Fruit fly (Drosophila melanogaster) whole organism, embryonic: ENCODE measurements around the gene mRpL3.

Experiments used
- Antp ChIP-seq: fragments of 200-800 bp; sonication (Bioruptor generic); optimal IDR thresholded peaks from 3 replicates; lab custom pipeline; 2016; ENCODE audit warnings: missing biosample characterization, missing genetic modification characterization
- Bdp1 ChIP-seq: fragments of 200-800 bp; sonication (Bioruptor generic); optimal IDR thresholded peaks from 3 replicates; lab custom pipeline; 2016; ENCODE audit warnings: missing biosample characterization, missing genetic modification characterization
- CG10321 ChIP-seq: fragments of 200-800 bp; sonication (Bioruptor generic); IDR thresholded peaks from 2 replicates; pipeline ENCODE4 v1.3.6; 2022; ENCODE audit warnings: missing biosample characterization, missing genetic modification characterization
- CG10959 ChIP-seq: fragments of 200-800 bp; sonication (Bioruptor generic); IDR thresholded peaks from 2 replicates; pipeline ENCODE4 v1.3.6; 2022; ENCODE audit warnings: missing biosample characterization, missing genetic modification characterization
- CG11456 ChIP-seq: fragments of 200-800 bp; sonication (Bioruptor generic); IDR thresholded peaks from 3 replicates; pipeline ENCODE4 v1.3.6; 2022; ENCODE audit warnings: missing biosample characterization, missing genetic modification characterization
- CG1233 ChIP-seq: fragments of 200-800 bp; sonication (Bioruptor generic); optimal IDR thresholded peaks from 4 replicates; lab custom pipeline; 2018; ENCODE audit warnings: missing biosample characterization, mild to moderate bottlenecking, missing genetic modification characterization
- CG13123 ChIP-seq: fragments of 200-800 bp; sonication (Bioruptor generic); optimal IDR thresholded peaks from 2 replicates; lab custom pipeline; 2016; ENCODE audit warnings: missing biosample characterization, missing genetic modification characterization
- CG13287 ChIP-seq: fragments of 200-800 bp; sonication (Bioruptor generic); IDR thresholded peaks from 2 replicates; pipeline ENCODE4 v1.3.6; 2022; ENCODE audit warnings: missing biosample characterization, missing genetic modification characterization; ENCODE audit not compliant: partially characterized antibody
- CG13296 ChIP-seq: fragments of 200-800 bp; sonication (Bioruptor generic); optimal IDR thresholded peaks from 3 replicates; lab custom pipeline; 2018; ENCODE audit warnings: missing biosample characterization, mild to moderate bottlenecking, missing genetic modification characterization
- CG14050 ChIP-seq: fragments of 200-800 bp; sonication (Bioruptor generic); IDR thresholded peaks from 3 replicates; pipeline ENCODE4 v1.3.6; 2022; ENCODE audit warnings: missing biosample characterization, missing genetic modification characterization
- CG15011 ChIP-seq: fragments of 200-800 bp; sonication (Bioruptor generic); optimal IDR thresholded peaks from 3 replicates; lab custom pipeline; 2018; ENCODE audit warnings: missing biosample characterization, mild to moderate bottlenecking, missing genetic modification characterization
- CG15601 ChIP-seq: fragments of 200-800 bp; sonication (Bioruptor generic); optimal IDR thresholded peaks from 3 replicates; lab custom pipeline; 2019; ENCODE audit warnings: missing biosample characterization, mild to moderate bottlenecking, missing genetic modification characterization, moderate library complexity
- CG1602 ChIP-seq: fragments of 200-800 bp; sonication (Bioruptor generic); optimal IDR thresholded peaks from 3 replicates; lab custom pipeline; 2016; ENCODE audit warnings: missing biosample characterization, missing genetic modification characterization
- CG17829 ChIP-seq: fragments of 200-800 bp; optimal IDR thresholded peaks from 2 replicates; lab custom pipeline; 2019; ENCODE audit warnings: missing biosample characterization, mild to moderate bottlenecking, missing genetic modification characterization, moderate library complexity
- CG1792 ChIP-seq: fragments of 200-800 bp; sonication (Bioruptor generic); optimal IDR thresholded peaks from 2 replicates; lab custom pipeline; 2016; ENCODE audit warnings: missing biosample characterization, missing genetic modification characterization
- CG2116 ChIP-seq: fragments of 200-800 bp; sonication (Bioruptor generic); optimal IDR thresholded peaks from 3 replicates; lab custom pipeline; 2018; ENCODE audit warnings: missing biosample characterization, mild to moderate bottlenecking, missing genetic modification characterization
- CG2120 ChIP-seq: fragments of 200-800 bp; sonication (Bioruptor generic); optimal IDR thresholded peaks from 3 replicates; lab custom pipeline; 2016; ENCODE audit warnings: missing biosample characterization, missing genetic modification characterization
- CG31388 ChIP-seq: fragments of 200-800 bp; sonication (Bioruptor generic); optimal IDR thresholded peaks from 2 replicates; lab custom pipeline; 2016; ENCODE audit warnings: missing biosample characterization, missing genetic modification characterization
- CG32532 ChIP-seq: fragments of 200-800 bp; sonication (Bioruptor generic); IDR thresholded peaks from 2 replicates; pipeline ENCODE4 v1.3.6; 2022; ENCODE audit warnings: missing biosample characterization, missing genetic modification characterization
- CG3847 ChIP-seq: fragments of 200-800 bp; sonication (Bioruptor generic); IDR thresholded peaks from 2 replicates; pipeline ENCODE4 v1.3.6; 2022; ENCODE audit warnings: missing biosample characterization, missing genetic modification characterization
- CG4707 ChIP-seq: fragments of 200-800 bp; sonication (Bioruptor generic); optimal IDR thresholded peaks from 2 replicates; lab custom pipeline; 2018; ENCODE audit warnings: missing biosample characterization, mild to moderate bottlenecking, missing genetic modification characterization, moderate library complexity
- CG7271 ChIP-seq: fragments of 200-800 bp; sonication (Bioruptor generic); optimal IDR thresholded peaks from 2 replicates; lab custom pipeline; 2018; ENCODE audit warnings: missing biosample characterization, mild to moderate bottlenecking, missing genetic modification characterization, moderate library complexity
- CG8290 ChIP-seq, 3 experiments: fragments of 200-800 bp; sonication (Bioruptor generic); optimal IDR thresholded peaks; 2 replicates each; lab custom pipeline; 2016 to 2019; ENCODE audit warnings: missing biosample characterization in 3 of 3, missing genetic modification characterization in 3 of 3, mild to moderate bottlenecking in 2 of 3, moderate library complexity in 1 of 3
- D19A ChIP-seq: fragments of 200-800 bp; optimal IDR thresholded peaks from 3 replicates; lab custom pipeline; 2019; ENCODE audit warnings: missing biosample characterization, mild to moderate bottlenecking, missing genetic modification characterization, moderate library complexity
- Dbx ChIP-seq: fragments of 200-800 bp; sonication (Bioruptor generic); IDR thresholded peaks from 3 replicates; pipeline ENCODE4 v1.3.6; 2022; ENCODE audit warnings: missing biosample characterization, missing genetic modification characterization
- Ets65A ChIP-seq: fragments of 200-800 bp; sonication (Bioruptor generic); peaks from one replicate; lab custom pipeline; 2016; ENCODE audit warnings: missing biosample characterization, missing genetic modification characterization
- HmgD ChIP-seq: fragments of 200-800 bp; sonication (Bioruptor generic); optimal IDR thresholded peaks from 3 replicates; lab custom pipeline; 2016; ENCODE audit warnings: missing biosample characterization, missing genetic modification characterization
- Lhr ChIP-seq: fragments of 200-800 bp; sonication (Bioruptor generic); optimal IDR thresholded peaks from 3 replicates; lab custom pipeline; 2017; ENCODE audit warnings: mild to moderate bottlenecking, missing biosample characterization, missing genetic modification reagents, missing genetic modification characterization
- Side ChIP-seq: fragments of 200-800 bp; sonication (Bioruptor generic); optimal IDR thresholded peaks from 2 replicates; lab custom pipeline; 2016; ENCODE audit warnings: missing biosample characterization, missing genetic modification characterization
- Sox102F ChIP-seq: fragments of 200-800 bp; sonication (Bioruptor generic); optimal IDR thresholded peaks from 2 replicates; lab custom pipeline; 2018; ENCODE audit warnings: missing biosample characterization, mild to moderate bottlenecking, missing genetic modification characterization, moderate library complexity
- ac ChIP-seq: fragments of 200-800 bp; sonication (Bioruptor generic); optimal IDR thresholded peaks from 3 replicates; lab custom pipeline; 2017; ENCODE audit warnings: missing biosample characterization, mild to moderate bottlenecking, missing genetic modification characterization
- da ChIP-seq: fragments of 200-800 bp; sonication (Bioruptor generic); optimal IDR thresholded peaks from 2 replicates; lab custom pipeline; 2016; ENCODE audit warnings: missing biosample characterization, missing genetic modification characterization
- dan ChIP-seq: fragments of 200-800 bp; sonication (Bioruptor generic); IDR thresholded peaks from 2 replicates; pipeline ENCODE4 v1.3.6; 2022; ENCODE audit warnings: missing biosample characterization, missing genetic modification characterization
- dysf ChIP-seq: fragments of 200-800 bp; sonication (Bioruptor generic); IDR thresholded peaks from 3 replicates; pipeline ENCODE4 v1.3.6; 2022; ENCODE audit warnings: missing biosample characterization, missing genetic modification characterization
- hkb ChIP-seq, 2 experiments: fragments of 200-800 bp in 1 of 2; fragments of >200 bp in 1 of 2; sonication (Bioruptor generic) in 1 of 2; IDR thresholded peaks in 1 of 2; optimal IDR thresholded peaks in 1 of 2; 2 replicates each; pipeline versions ENCODE4 v1.3.6 to Lab custom; 2017 to 2022; ENCODE audit warnings: missing biosample characterization in 1 of 2, missing genetic modification characterization in 1 of 2
- ind ChIP-seq: fragments of 200-800 bp; sonication (Bioruptor generic); optimal IDR thresholded peaks from 3 replicates; lab custom pipeline; 2016; ENCODE audit warnings: missing biosample characterization, missing genetic modification characterization
- kni ChIP-seq: fragments of 200-800 bp; sonication (Bioruptor generic); optimal IDR thresholded peaks from 3 replicates; lab custom pipeline; 2017; ENCODE audit warnings: mild to moderate bottlenecking, missing biosample characterization, missing genetic modification reagents, missing genetic modification characterization
- lab ChIP-seq: fragments of 200-800 bp; sonication (Bioruptor generic); optimal IDR thresholded peaks from 3 replicates; lab custom pipeline; 2017; ENCODE audit warnings: missing biosample characterization, missing genetic modification characterization, mild to moderate bottlenecking, moderate library complexity, missing genetic modification reagents
- lmd ChIP-seq: fragments of 200-800 bp; sonication (Bioruptor generic); IDR thresholded peaks from 2 replicates; pipeline ENCODE4 v1.3.6; 2022; ENCODE audit warnings: missing biosample characterization, missing genetic modification characterization
- prd ChIP-seq, 3 experiments: fragments of >200 bp in 2 of 3; fragments of 200-800 bp in 1 of 3; sonication (Bioruptor generic) in 1 of 3; optimal IDR thresholded peaks in 2 of 3; IDR thresholded peaks in 1 of 3; 2 replicates in 2 of 3; 3 replicates in 1 of 3; pipeline versions ENCODE4 v1.3.6 to Lab custom; 2017 to 2022; ENCODE audit warnings: missing biosample characterization in 1 of 3, missing genetic modification characterization in 1 of 3
- sens ChIP-seq: fragments of 200-800 bp; sonication (Bioruptor generic); peaks from one replicate; lab custom pipeline; 2016; ENCODE audit warnings: missing biosample characterization, missing genetic modification characterization
- seq ChIP-seq: fragments of 200-800 bp; sonication (Bioruptor generic); IDR thresholded peaks from 2 replicates; pipeline ENCODE4 v1.3.6; 2022; ENCODE audit warnings: missing biosample characterization, missing genetic modification characterization
- sima ChIP-seq: fragments of 200-800 bp; sonication (Bioruptor generic); optimal IDR thresholded peaks from 2 replicates; lab custom pipeline; 2016; ENCODE audit warnings: missing biosample characterization, missing genetic modification characterization
- stwl ChIP-seq: fragments of 200-800 bp; sonication (Bioruptor generic); optimal IDR thresholded peaks from 3 replicates; lab custom pipeline; 2018; ENCODE audit warnings: missing biosample characterization, mild to moderate bottlenecking, missing genetic modification characterization, moderate library complexity
- ttk ChIP-seq: fragments of 200-800 bp; sonication (Bioruptor generic); IDR thresholded peaks from 2 replicates; pipeline ENCODE4 v2.1.2; 2022; ENCODE audit warnings: missing biosample characterization, missing genetic modification characterization
- zen ChIP-seq: fragments of 200-800 bp; sonication (Bioruptor generic); optimal IDR thresholded peaks from 3 replicates; lab custom pipeline; 2018; ENCODE audit warnings: missing biosample characterization, mild to moderate bottlenecking, missing genetic modification characterization, moderate library complexity

mRpL3 gene

dm6 chrX:15805523-15805922, 44.5 kb downstream of the mRpL3 start (continued):
- TF ChIP-seq zen (no peak), CG8290 (GFP tag; optimal IDR thresholded peaks at IDR 0.05; lab: Kevin White, UChicago) (no peak), CG8290 (tag; optimal IDR thresholded peaks at IDR 0.05; lab: Kevin White, UChicago) (peak in 1 of 2 experiments; percentile 45), ttk (GFP tag; lab: Robert Waterston, UW) (no peak), CG1233 (GFP tag; lab: Kevin White, UChicago) (peak; percentile 24), sima (no peak), CG2116 (GFP tag; lab: Kevin White, UChicago) (no peak), seq (GFP tag; lab: Robert Waterston, UW) (no peak), Dbx (GFP tag; lab: Robert Waterston, UW) (no peak), CG7271 (tag; lab: Kevin White, UChicago) (no peak)
- TF ChIP-seq, all 482 proteins: peak for 24

DNA sequence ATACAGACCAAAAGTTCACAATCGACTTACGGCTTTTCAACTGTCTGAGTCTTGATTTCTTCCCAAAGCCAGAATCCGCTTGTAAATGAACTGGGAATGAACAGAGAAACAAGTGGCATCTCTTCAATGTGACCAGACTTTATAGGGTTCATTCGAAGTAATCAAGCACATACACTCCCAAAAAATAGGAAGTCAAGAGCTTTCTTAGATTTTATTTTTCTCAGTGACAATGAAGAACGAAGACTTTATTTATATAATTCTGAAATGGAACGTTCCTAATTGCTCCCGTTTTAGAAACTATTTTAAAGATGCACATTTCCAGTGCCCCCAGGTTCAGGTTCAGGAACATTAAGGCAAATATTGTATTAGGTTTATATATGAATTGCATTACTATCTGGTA, 46.9 kb downstream of the mRpL3 start:
- no peak for TF ChIP-seq lab (GFP tag; lab: Kevin White, UChicago)
- no peak for TF ChIP-seq ac
- peak; percentile 6 for TF ChIP-seq stwl (tag; lab: Kevin White, UChicago)
- no peak for TF ChIP-seq CG10321
- no peak for TF ChIP-seq dan (GFP tag; lab: Robert Waterston, UW)
- TF ChIP-seq CG4707 (GFP tag; lab: Kevin White, UChicago), result no peak
- TF ChIP-seq CG15601, result no peak
- no peak for TF ChIP-seq CG17829 (tag; lab: Kevin White, UChicago)
- TF ChIP-seq Lhr (GFP tag; lab: Kevin White, UChicago), result peak; percentile 6
- TF ChIP-seq Ets65A (GFP tag; lab: Kevin White, UChicago), result peak; percentile 52
- TF ChIP-seq CG31388 (GFP tag; lab: Kevin White, UChicago), result no peak
- no peak for TF ChIP-seq Antp (GFP tag; lab: Kevin White, UChicago)
- no peak for TF ChIP-seq HmgD (GFP tag; lab: Kevin White, UChicago)
- no peak for TF ChIP-seq Bdp1 (GFP tag; lab: Kevin White, UChicago)
- TF ChIP-seq CG11456 (GFP tag; lab: Robert Waterston, UW), result no peak
- no peak for TF ChIP-seq CG10959 (GFP tag; lab: Robert Waterston, UW)
- no peak for TF ChIP-seq kni (GFP tag; lab: Kevin White, UChicago)
- TF ChIP-seq CG13296 (GFP tag; lab: Kevin White, UChicago), result no peak
- no peak for TF ChIP-seq dysf (GFP tag; lab: Robert Waterston, UW)
- TF ChIP-seq hkb (optimal IDR thresholded peaks at IDR 0.05; lab: Kevin White, UChicago), result no peak
- no peak for TF ChIP-seq hkb (GFP tag; IDR thresholded peaks at IDR 0.05; lab: Robert Waterston, UW)
- no peak for TF ChIP-seq prd (optimal IDR thresholded peaks at IDR 0.05; lab: Kevin White, UChicago)
- no peak for TF ChIP-seq prd (GFP tag; IDR thresholded peaks at IDR 0.05; lab: Robert Waterston, UW)
- TF ChIP-seq Sox102F (GFP tag; lab: Kevin White, UChicago), result no peak
- peak; percentile 25 for TF ChIP-seq CG8290 (GFP tag; optimal IDR thresholded peaks at IDR 0.05; lab: Kevin White, UChicago)
- TF ChIP-seq CG8290 (tag; optimal IDR thresholded peaks at IDR 0.05; lab: Kevin White, UChicago), result no peak
- no peak for TF ChIP-seq CG1792 (GFP tag; lab: Kevin White, UChicago)
- no peak for TF ChIP-seq CG13123
- peak; percentile 61 for TF ChIP-seq sens (GFP tag; lab: Kevin White, UChicago)
- no peak for TF ChIP-seq ind
- TF ChIP-seq CG3847 (GFP tag; lab: Robert Waterston, UW), result no peak

- TF ChIP-seq CG15011 (no peak), CG32532 (GFP tag; lab: Robert Waterston, UW) (no peak), lmd (no peak), CG13287 (GFP tag; lab: Robert Waterston, UW) (no peak), CG14050 (GFP tag; lab: Robert Waterston, UW) (no peak), D19A (tag; lab: Kevin White, UChicago) (no peak), CG1602 (no peak), Bdp1 (GFP tag; lab: Kevin White, UChicago) (no peak), CG2120 (GFP tag; lab: Kevin White, UChicago) (no peak), da (no peak), Side (GFP tag; lab: Kevin White, UChicago) (no peak)
- TF ChIP-seq, all 482 proteins: peak for 0
Observed at dm6 chrX:15809255-15809654, 48.2 kb downstream of the mRpL3 start, which contains the start of gene CG8509. Gene CG8509, plus strand, starts transcription at chrX:15809555.
